Fruit fly (Drosophila melanogaster): ENCODE data around the gene CG17327.
A peak's percentile ranks its signal among the peaks of the same experiment; 100 is the strongest.

Gene CG17327

DNA sequence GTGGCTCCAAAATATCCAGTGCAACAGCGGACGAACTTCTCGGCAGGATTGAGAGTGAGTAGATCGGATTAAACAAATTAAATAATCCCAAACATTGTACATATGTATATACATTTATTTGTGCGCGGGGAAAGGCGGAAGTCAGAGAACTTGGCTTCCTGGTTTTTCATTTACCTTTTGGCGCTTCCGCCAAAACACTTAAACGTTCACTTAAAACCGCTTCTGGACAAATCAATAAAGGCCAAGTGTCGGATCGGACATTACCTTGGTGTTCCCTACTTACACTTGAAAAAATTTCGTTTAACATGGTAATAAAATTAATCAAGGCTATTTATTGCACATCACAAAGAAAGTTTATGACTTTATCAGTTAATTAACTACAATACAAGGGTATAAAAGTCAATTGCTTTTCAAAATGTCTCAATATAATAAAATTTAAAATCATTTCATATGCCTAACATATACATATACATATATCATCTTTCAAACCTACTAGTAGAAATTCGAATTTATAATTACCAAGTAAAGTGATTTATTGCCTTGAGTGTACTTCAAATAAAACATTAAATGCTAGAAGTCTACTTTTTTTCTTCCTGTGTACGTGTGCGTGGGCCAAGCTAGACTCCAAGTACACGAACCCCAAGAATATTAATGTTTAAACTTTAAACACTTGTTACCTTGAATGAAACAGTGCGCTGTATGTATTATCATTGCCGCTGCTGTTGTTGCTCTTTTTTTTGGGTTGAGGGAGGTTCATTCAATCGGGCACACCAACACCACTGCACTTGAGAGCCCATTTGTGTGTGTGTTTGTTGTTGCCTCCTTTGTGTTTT lies 16.0 kb downstream of the CG17327 start:
- TF ChIP-seq psq (optimal IDR thresholded peaks at IDR 0.05) (no peak), EcR (GFP tag; optimal IDR thresholded peaks at IDR 0.05) (peak; percentile 35 to 64)

DNA sequence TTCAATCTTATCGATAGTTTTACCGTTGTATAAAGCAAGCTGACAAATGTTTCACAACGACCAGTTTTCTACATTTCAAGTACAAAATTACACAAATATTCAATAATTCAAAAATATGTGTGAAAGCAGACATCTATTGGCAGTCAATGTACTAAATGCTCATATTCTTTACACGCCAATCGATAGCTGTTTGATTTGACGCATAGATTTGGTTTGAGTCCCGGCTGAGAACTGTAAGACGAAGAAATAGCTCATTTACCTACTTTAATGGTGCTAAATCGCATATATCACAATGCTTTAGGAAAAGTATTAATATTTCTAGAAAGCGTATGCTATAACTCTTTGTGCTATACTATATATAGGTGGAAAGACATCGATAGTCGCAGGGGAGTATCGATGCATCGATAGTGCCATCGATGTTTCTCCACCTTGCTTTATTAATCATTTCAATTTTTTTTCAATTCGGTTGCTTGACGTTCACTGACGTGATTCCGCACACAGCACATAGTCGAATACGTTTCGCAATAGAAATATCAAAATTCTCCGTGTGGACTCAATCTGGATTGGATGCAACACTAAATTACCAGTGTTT lies 16.8 kb downstream of the CG17327 start, which contains the start of gene Paip2:
TSS of gene Paip2 (plus strand) at position 165 of the 592 bp plus-strand sequence.
- no peak for TF ChIP-seq psq (optimal IDR thresholded peaks at IDR 0.05)
- TF ChIP-seq EcR (GFP tag; optimal IDR thresholded peaks at IDR 0.05), result no peak
- no peak for TF ChIP-seq usp (GFP tag; optimal IDR thresholded peaks at IDR 0.05)

DNA sequence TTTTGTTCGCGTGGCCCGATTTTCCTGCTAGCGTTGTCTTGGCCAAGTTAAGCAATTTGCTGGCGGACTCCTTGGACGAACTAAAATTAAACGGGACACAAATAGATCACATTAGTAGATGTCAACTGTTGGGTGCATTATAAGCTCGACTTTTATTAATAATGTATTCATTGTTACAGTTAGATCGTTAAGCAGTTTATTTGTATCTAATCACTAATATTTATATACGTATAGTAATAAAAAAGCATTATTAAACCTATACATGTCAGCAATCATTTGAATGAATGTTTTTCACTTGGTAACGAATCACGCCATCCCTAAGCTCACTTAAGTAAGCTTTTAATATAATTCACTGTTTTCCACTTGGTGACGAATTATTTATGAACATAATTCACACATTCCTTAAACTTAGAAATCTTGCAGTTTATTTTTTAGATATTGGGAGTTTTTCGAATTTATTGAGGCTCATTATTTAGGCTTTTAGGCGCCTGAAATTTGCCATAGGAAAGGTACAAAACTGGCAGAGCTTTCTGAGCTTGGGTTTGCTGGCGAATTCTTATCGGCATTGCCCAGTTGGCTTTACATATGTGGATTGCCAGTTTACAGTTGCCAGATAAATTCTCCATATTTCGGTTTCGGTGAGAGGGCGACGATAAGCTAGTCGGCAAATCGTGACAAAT lies 20.0 kb downstream of the CG17327 start, which contains the start of the genes CG7381 and CG7091:
TSS of gene CG7381 (minus strand) at position 101 of the 680 bp plus-strand sequence.
TSS of gene CG7091 (plus strand) at position 630 of the 680 bp plus-strand sequence.
- TF ChIP-seq pan (optimal IDR thresholded peaks at IDR 0.05) (no peak), CG8478 (optimal IDR thresholded peaks at IDR 0.05) (no peak), usp (GFP tag; optimal IDR thresholded peaks at IDR 0.05) (no peak), EcR (GFP tag; optimal IDR thresholded peaks at IDR 0.05) (no peak), psq (optimal IDR thresholded peaks at IDR 0.05) (no peak), Dll (optimal IDR thresholded peaks at IDR 0.05) (no peak)

DNA sequence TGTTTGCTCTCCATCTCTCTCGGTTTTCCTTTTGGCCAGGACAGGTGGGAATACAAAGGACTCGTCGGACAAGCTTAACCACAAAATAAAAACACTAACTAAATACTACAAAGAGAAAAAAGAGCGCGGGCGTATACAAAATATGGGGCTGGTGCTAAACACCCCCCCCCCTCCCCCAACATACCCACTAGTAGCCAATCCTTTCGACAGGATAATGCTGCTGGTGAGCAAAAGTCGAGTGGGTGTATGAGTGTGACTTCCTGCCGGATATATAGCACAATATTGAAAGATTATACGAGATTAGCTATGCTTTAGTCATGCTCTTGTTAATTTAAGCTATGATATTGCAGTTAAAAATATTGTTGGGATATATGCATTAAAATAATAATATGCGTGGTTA lies 22.3 kb downstream of the CG17327 start:
- no peak for TF ChIP-seq EcR (GFP tag; optimal IDR thresholded peaks at IDR 0.05)
- TF ChIP-seq Dll (optimal IDR thresholded peaks at IDR 0.05), result no peak
- TF ChIP-seq psq (optimal IDR thresholded peaks at IDR 0.05), result no peak
- TF ChIP-seq usp (GFP tag; optimal IDR thresholded peaks at IDR 0.05), result no peak
- TF ChIP-seq CG8478 (optimal IDR thresholded peaks at IDR 0.05), result no peak
- no peak for TF ChIP-seq pan (optimal IDR thresholded peaks at IDR 0.05)

DNA sequence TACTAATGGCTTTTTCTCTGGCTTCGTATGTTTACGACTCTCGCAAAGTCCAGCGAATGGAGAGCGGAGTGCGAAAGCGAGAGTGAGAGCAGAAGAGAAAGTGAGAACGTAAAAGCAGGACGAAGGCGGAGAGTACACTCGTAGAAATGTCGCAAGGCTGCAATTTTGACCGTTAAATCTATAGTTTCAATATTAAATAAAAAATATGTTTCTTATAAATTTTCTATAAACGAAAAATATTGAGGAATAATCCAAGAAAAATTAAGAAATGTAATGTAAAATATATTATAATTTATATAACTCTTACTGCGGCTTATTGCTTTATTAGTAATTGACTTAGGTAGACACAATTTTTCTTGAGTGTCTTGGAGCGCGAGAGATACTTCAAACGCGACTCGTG lies 23.1 kb downstream of the CG17327 start:
- TF ChIP-seq usp (GFP tag; optimal IDR thresholded peaks at IDR 0.05), result no peak
- no peak for TF ChIP-seq psq (optimal IDR thresholded peaks at IDR 0.05)
- TF ChIP-seq EcR (GFP tag; optimal IDR thresholded peaks at IDR 0.05), result no peak
- TF ChIP-seq CG8478 (optimal IDR thresholded peaks at IDR 0.05), result no peak
- no peak for TF ChIP-seq Dll (optimal IDR thresholded peaks at IDR 0.05)
- TF ChIP-seq pan (optimal IDR thresholded peaks at IDR 0.05), result no peak

DNA sequence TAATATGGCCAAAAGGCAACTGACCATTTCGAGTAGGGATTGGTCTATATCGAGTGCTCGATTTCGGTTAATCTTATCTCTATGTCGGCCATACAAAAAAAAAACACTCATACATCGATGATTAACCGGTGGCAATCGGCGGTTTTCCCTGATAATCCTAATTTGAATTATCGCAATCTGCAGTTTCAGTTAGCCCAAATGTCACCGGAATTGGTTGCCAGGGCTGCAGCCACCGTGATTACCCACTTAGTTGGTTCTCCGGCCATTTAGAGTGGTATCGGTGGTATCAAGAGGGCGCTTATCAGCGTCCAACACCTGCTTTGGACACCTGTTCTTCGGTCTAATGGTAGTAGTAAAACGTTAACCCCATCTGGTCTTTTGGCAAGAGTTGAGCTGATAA lies 25.4 kb downstream of the CG17327 start:
- no peak for TF ChIP-seq psq (optimal IDR thresholded peaks at IDR 0.05)
- TF ChIP-seq CG8478 (optimal IDR thresholded peaks at IDR 0.05), result no peak
- no peak for TF ChIP-seq Dll (optimal IDR thresholded peaks at IDR 0.05)
- no peak for TF ChIP-seq usp (GFP tag; optimal IDR thresholded peaks at IDR 0.05)
- no peak for TF ChIP-seq pan (optimal IDR thresholded peaks at IDR 0.05)
- no peak for TF ChIP-seq EcR (GFP tag; optimal IDR thresholded peaks at IDR 0.05)

DNA sequence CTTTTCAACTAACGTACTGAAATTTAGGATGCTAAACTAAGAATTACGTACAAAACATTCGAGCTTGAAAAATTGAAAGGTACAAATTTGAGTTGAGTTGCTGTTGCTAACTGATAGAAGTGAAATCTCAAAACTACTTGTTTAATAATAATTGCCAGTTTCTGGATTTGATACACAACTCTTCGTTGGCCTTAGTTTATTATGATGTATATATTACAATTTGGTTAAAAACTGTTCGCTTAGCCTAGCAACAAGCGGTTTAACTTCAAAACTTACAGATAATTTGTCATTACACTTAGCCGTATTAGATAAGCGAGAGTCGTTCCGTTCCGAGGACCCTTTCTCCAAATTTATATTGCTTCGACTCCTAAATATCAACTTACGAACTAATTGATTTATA lies 29.9 kb downstream of the CG17327 start, which contains the start of the genes CG14384 and grsm:
TSS of gene CG14384 (minus strand) at position 101 of the 400 bp plus-strand sequence.
TSS of gene grsm (minus strand) at position 101 of the 400 bp plus-strand sequence.
- TF ChIP-seq usp (GFP tag; optimal IDR thresholded peaks at IDR 0.05) (no peak), Dll (optimal IDR thresholded peaks at IDR 0.05) (no peak), pan (optimal IDR thresholded peaks at IDR 0.05) (no peak), CG8478 (optimal IDR thresholded peaks at IDR 0.05) (no peak), psq (optimal IDR thresholded peaks at IDR 0.05) (no peak), EcR (GFP tag; optimal IDR thresholded peaks at IDR 0.05) (no peak)

DNA sequence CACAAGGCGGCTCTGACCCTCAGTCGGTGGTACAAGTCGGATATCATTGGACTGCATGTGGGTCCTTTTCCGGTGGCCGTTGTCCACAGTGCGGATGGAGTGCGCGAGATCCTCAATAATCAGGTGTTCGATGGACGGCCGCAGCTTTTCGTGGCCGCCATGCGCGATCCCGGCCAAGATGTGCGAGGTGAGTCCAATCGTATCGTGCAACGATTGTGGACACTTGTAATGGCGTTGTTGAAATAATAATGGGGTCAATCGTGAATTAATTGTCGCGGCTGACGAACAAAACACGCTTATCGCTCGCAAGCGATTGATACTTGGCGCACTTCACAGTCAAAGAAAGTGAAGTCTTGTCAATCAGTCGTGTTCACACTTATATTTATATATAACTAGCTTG lies 33.5 kb downstream of the CG17327 start:
- TF ChIP-seq usp (GFP tag; optimal IDR thresholded peaks at IDR 0.05) (no peak), CG8478 (optimal IDR thresholded peaks at IDR 0.05) (no peak), Dll (optimal IDR thresholded peaks at IDR 0.05) (no peak), EcR (GFP tag; optimal IDR thresholded peaks at IDR 0.05) (no peak), pan (optimal IDR thresholded peaks at IDR 0.05) (no peak), psq (optimal IDR thresholded peaks at IDR 0.05) (no peak)

DNA sequence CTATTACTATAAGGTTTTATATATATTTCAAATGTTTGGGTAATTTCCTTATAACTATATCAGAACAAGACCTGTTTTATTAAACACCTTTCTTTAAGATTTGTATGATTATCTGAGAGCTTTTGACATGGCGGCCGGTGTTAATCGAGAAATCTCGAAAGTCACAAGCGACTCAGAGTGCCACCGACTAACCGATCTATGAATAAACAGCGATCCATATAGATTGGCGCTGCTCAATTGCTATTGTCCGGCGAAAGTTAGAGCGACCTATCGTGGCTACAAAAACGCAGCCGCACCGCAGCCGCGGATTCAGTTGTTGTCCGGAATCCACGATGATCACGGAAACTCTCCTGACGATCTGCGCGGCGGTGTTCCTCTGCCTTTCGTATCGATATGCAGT lies 34.0 kb downstream of the CG17327 start, which contains the start of gene Cyp304a1:
TSS of gene Cyp304a1 (plus strand) at position 301 of the 400 bp plus-strand sequence.
- no peak for TF ChIP-seq pan (optimal IDR thresholded peaks at IDR 0.05)
- TF ChIP-seq CG8478 (optimal IDR thresholded peaks at IDR 0.05), result no peak
- TF ChIP-seq Dll (optimal IDR thresholded peaks at IDR 0.05), result no peak
- no peak for TF ChIP-seq usp (GFP tag; optimal IDR thresholded peaks at IDR 0.05)
- no peak for TF ChIP-seq psq (optimal IDR thresholded peaks at IDR 0.05)
- no peak for TF ChIP-seq EcR (GFP tag; optimal IDR thresholded peaks at IDR 0.05)

DNA sequence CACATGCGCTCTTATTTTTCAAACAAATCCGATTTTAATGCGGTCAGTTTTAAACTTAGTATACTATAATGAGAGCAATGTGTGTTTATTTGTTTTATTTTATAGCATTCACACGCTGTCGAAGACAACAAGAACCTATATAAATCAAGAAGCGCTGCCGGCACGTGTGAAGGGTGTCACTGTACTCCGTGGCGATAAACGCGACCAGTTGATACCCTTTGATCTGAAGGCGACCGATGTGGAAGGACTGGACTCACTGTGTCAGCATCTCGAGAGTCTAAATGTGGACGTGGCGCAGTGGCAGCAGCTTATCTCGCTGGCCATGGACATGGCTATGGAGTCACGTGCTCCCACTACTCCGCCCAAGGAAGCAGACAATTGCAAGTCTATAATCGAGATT lies 34.9 kb downstream of the CG17327 start:
- TF ChIP-seq CG8478 (optimal IDR thresholded peaks at IDR 0.05) (no peak), usp (GFP tag; optimal IDR thresholded peaks at IDR 0.05) (no peak), EcR (GFP tag; optimal IDR thresholded peaks at IDR 0.05) (no peak), pan (optimal IDR thresholded peaks at IDR 0.05) (no peak), Dll (optimal IDR thresholded peaks at IDR 0.05) (no peak), psq (optimal IDR thresholded peaks at IDR 0.05) (no peak)

DNA sequence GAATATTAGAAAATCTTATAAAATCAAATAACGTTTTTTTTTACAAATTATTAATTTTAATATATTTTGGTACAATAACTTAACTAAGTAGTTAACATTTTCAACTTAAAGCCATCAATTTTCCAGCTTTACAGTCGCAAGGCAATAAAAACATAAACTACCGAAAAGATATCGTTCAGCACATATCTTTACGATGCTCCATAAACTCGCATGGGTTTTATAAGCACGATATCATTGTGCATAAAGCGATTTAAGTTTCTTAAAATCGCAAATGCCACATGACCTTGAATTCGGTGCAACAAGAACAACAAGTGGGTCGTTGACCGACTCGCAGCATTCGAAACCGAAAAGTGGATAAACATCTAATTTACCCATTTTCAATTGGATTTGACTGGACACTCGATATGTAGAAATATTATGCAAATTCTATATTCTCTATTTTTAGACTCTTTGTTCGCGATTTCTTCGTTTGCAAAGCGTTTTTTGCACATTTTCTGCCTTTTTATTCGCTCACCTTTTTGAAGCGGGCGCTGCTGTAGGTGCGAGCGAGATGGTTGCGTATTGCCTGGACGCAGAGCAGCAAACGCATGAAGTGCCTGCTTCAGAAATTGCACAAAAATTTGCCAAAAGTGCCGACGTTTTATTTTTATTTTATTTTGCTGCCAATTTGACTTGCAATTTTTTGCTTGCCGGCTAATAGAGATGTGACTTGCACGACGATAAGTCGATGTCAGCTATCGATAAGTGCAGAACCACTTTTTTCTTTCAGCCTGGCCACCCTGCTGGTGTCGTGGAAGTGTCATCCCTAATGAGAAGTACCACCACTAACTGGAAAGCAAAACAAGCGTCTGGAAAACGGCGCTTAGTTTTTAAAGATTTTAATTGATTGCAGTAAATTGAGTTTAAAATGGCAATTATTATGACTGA lies 36.3 kb downstream of the CG17327 start, which contains the start of gene Spc25:
TSS of gene Spc25 (plus strand) at position 817 of the 927 bp plus-strand sequence.
- TF ChIP-seq Dll (optimal IDR thresholded peaks at IDR 0.05) (no peak), usp (GFP tag; optimal IDR thresholded peaks at IDR 0.05) (no peak), psq (optimal IDR thresholded peaks at IDR 0.05) (no peak), pan (optimal IDR thresholded peaks at IDR 0.05) (no peak), EcR (GFP tag; optimal IDR thresholded peaks at IDR 0.05) (peak; percentile 54 to 84)
